Worm (Caenorhabditis elegans) whole organism, young adult: ENCODE data around the gene clec-157.

Source experiments
- K11D2.4 ChIP-seq: fragments of 200-800 bp; sonication (Bioruptor generic); IDR thresholded peaks from 2 replicates; pipeline ENCODE4 v1.3.6; 2022; ENCODE audit warnings: missing genetic modification reagents, missing genetic modification characterization, missing compliant biosample characterization
- T07F8.4 ChIP-seq: sonication (generic microtip); optimal IDR thresholded peaks from 2 replicates; lab custom pipeline; 2016; ENCODE audit warnings: mild to moderate bottlenecking, missing genetic modification characterization, moderate library complexity, missing compliant biosample characterization
- T26A5.8 ChIP-seq: sonication (generic microtip); optimal IDR thresholded peaks from 2 replicates; lab custom pipeline; 2016; ENCODE audit warnings: missing genetic modification characterization, missing compliant biosample characterization
- ccch-3 ChIP-seq: fragments of 200-800 bp; sonication (Bioruptor generic); optimal IDR thresholded peaks from 2 replicates; lab custom pipeline; 2018; ENCODE audit warnings: mild to moderate bottlenecking, missing genetic modification characterization, missing compliant biosample characterization
- egrh-3 ChIP-seq: fragments of 200-800 bp; sonication (Bioruptor generic); IDR thresholded peaks from 2 replicates; pipeline ENCODE4 v1.3.6; 2022; ENCODE audit warnings: missing genetic modification reagents, missing genetic modification characterization, missing compliant biosample characterization
- lin-54 ChIP-seq: fragments of 200-800 bp; sonication (Bioruptor generic); optimal IDR thresholded peaks from 2 replicates; lab custom pipeline; 2018; ENCODE audit warnings: mild to moderate bottlenecking, missing genetic modification characterization, missing compliant biosample characterization
- madf-6 ChIP-seq: fragments of 200-800 bp; sonication (Bioruptor generic); IDR thresholded peaks from 2 replicates; pipeline ENCODE4 v1.3.6; 2022; ENCODE audit warnings: missing genetic modification reagents, missing genetic modification characterization, missing compliant biosample characterization
- zim-3 ChIP-seq: sonication (generic microtip); optimal IDR thresholded peaks from 2 replicates; lab custom pipeline; 2017; ENCODE audit warnings: mild to moderate bottlenecking, missing genetic modification characterization, moderate library complexity, missing compliant biosample characterization

DNA sequence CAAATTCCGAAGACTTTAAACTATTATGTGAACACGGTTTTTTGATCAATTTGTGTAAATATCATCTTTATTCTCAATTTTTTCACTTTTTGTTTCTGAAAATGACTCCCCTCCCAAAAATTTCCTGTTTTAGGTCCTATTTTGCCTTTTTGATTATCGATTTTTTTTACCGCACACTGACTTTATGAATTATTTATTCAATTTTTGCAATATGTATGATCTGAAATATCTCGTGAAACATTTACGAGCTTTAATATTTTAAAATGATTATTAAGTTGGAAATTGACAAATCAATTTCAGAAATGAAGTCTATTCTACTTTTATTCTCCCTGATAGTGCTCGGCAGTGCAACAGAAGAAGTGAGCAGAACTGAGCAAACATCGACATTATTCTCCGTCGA, 35.2 kb upstream of the clec-157 start, which contains the start of gene C35D10.1:
- no peak for TF ChIP-seq ccch-3 (GFP tag; lab: Kevin White, UChicago)
- no peak for TF ChIP-seq lin-54
- TF ChIP-seq T07F8.4: no peak
- no peak for TF ChIP-seq T26A5.8 (tag; lab: Kevin White, UChicago)
- peak; percentile 42; the same call in 1 of the 2 replicates for TF ChIP-seq madf-6 (GFP tag; lab: Robert Waterston, UW)
- no peak for TF ChIP-seq zim-3 (tag; lab: Kevin White, UChicago)
- no peak for TF ChIP-seq K11D2.4 (GFP tag; lab: Robert Waterston, UW)
- TF ChIP-seq egrh-3 (GFP tag; lab: Robert Waterston, UW): no peak
